Worm (Caenorhabditis elegans) whole organism, young adult: ENCODE measurements around the gene sfxn-1.1.
A peak's percentile ranks its signal among the peaks of the same experiment; 100 is the strongest.

Experiments used
- B0035.1 ChIP-seq: sonication (generic microtip); optimal IDR thresholded peaks from 2 replicates; lab custom pipeline; 2016; ENCODE audit warnings: missing genetic modification characterization, mild to moderate bottlenecking, missing compliant biosample characterization, missing genotype, missing genetic modification reagents
- B0261.1 ChIP-seq: sonication (generic microtip); optimal IDR thresholded peaks from 2 replicates; lab custom pipeline; 2016; ENCODE audit warnings: mild to moderate bottlenecking, missing genetic modification characterization, moderate library complexity, missing compliant biosample characterization
- B0336.3 ChIP-seq: fragments of 200-800 bp; sonication (Bioruptor generic); IDR thresholded peaks from 2 replicates; pipeline ENCODE4 v1.3.6; 2022; ENCODE audit warnings: missing genetic modification characterization, missing compliant biosample characterization
- D2030.7 ChIP-seq: fragments of 200-800 bp; sonication (Bioruptor generic); IDR thresholded peaks from 2 replicates; pipeline ENCODE4 v1.3.6; 2022; ENCODE audit warnings: missing genetic modification reagents, missing genetic modification characterization, missing compliant biosample characterization
- F23B12.7 ChIP-seq: sonication (generic microtip); optimal IDR thresholded peaks from 2 replicates; lab custom pipeline; 2017; ENCODE audit warnings: missing genetic modification characterization, mild to moderate bottlenecking, missing compliant biosample characterization, antibody characterized with exemption, moderate library complexity; ENCODE audit not compliant: insufficient read depth
- F37B4.10 ChIP-seq: fragments of 200-800 bp; sonication (Bioruptor generic); IDR thresholded peaks from 2 replicates; pipeline ENCODE4 v1.3.6; 2022; ENCODE audit warnings: missing genetic modification characterization, missing compliant biosample characterization
- F49E8.2 ChIP-seq: sonication (generic microtip); optimal IDR thresholded peaks from 3 replicates; lab custom pipeline; 2017; ENCODE audit warnings: missing genetic modification characterization, mild to moderate bottlenecking, missing compliant biosample characterization, antibody characterized with exemption, moderate library complexity; ENCODE audit not compliant: insufficient read depth
- F57A8.1 ChIP-seq: fragments of 200-800 bp; sonication (Bioruptor generic); optimal IDR thresholded peaks from 2 replicates; lab custom pipeline; 2018; ENCODE audit warnings: mild to moderate bottlenecking, missing genetic modification characterization, moderate library complexity, missing compliant biosample characterization
- K12H6.12 ChIP-seq: fragments of 200-800 bp; sonication (Bioruptor generic); optimal IDR thresholded peaks from 2 replicates; lab custom pipeline; 2018; ENCODE audit warnings: mild to moderate bottlenecking, missing genetic modification characterization, missing compliant biosample characterization
- Y56A3A.18 ChIP-seq: fragments of 200-800 bp; sonication (Bioruptor generic); IDR thresholded peaks from 2 replicates; pipeline ENCODE4 v1.3.6; 2022; ENCODE audit warnings: missing genetic modification reagents, missing genetic modification characterization, missing compliant biosample characterization
- Y79H2A.3 ChIP-seq: fragments of 200-800 bp; sonication (Bioruptor generic); conservative IDR thresholded peaks from 2 replicates; pipeline ENCODE4 v1.3.6; 2022; ENCODE audit warnings: missing genetic modification reagents, missing genetic modification characterization, missing compliant biosample characterization
- Y95B8A.8 ChIP-seq: fragments of 200-800 bp; sonication (Bioruptor generic); IDR thresholded peaks from 2 replicates; pipeline ENCODE4 v1.3.6; 2022; ENCODE audit warnings: missing genetic modification reagents, missing genetic modification characterization, missing compliant biosample characterization
- aptf-2 ChIP-seq: fragments of 200-800 bp; sonication (Bioruptor generic); conservative IDR thresholded peaks from 2 replicates; pipeline ENCODE4 v1.3.6; 2022; ENCODE audit warnings: missing genetic modification reagents, missing genetic modification characterization, missing compliant biosample characterization
- atf-7 ChIP-seq: sonication (generic microtip); optimal IDR thresholded peaks from 2 replicates; lab custom pipeline; 2017; ENCODE audit warnings: mild to moderate bottlenecking, missing genetic modification characterization, missing compliant biosample characterization
- athp-1 ChIP-seq: sonication (generic microtip); optimal IDR thresholded peaks from 2 replicates; lab custom pipeline; 2017; ENCODE audit warnings: mild to moderate bottlenecking, missing genetic modification characterization, missing compliant biosample characterization
- attf-3 ChIP-seq: fragments of 200-800 bp; sonication (Bioruptor generic); conservative IDR thresholded peaks from 2 replicates; pipeline ENCODE4 v1.3.6; 2022; ENCODE audit warnings: missing genetic modification reagents, missing genetic modification characterization, missing compliant biosample characterization
- attf-5 ChIP-seq: fragments of 200-800 bp; sonication (Bioruptor generic); optimal IDR thresholded peaks from 2 replicates; lab custom pipeline; 2018; ENCODE audit warnings: mild to moderate bottlenecking, missing genetic modification characterization, missing compliant biosample characterization
- bed-2 ChIP-seq: fragments of 200-800 bp; sonication (Bioruptor generic); IDR thresholded peaks from 2 replicates; pipeline ENCODE4 v1.3.6; 2022; ENCODE audit warnings: missing genetic modification reagents, missing genetic modification characterization, missing compliant biosample characterization
- ccch-3 ChIP-seq: fragments of 200-800 bp; sonication (Bioruptor generic); optimal IDR thresholded peaks from 2 replicates; lab custom pipeline; 2018; ENCODE audit warnings: mild to moderate bottlenecking, missing genetic modification characterization, missing compliant biosample characterization
- cebp-1 ChIP-seq, 2 experiments: fragments of 200-800 bp in 1 of 2; sonication (Bioruptor generic) in 1 of 2; sonication (generic microtip) in 1 of 2; IDR thresholded peaks in 1 of 2; optimal IDR thresholded peaks in 1 of 2; 2 replicates each; pipeline versions ENCODE4 v1.3.6 to Lab custom; 2017 to 2022; ENCODE audit warnings: missing compliant biosample characterization in 2 of 2, missing genetic modification characterization in 2 of 2, mild to moderate bottlenecking in 1 of 2, missing genetic modification reagents in 1 of 2, moderate library complexity in 1 of 2
- ceh-27 ChIP-seq: fragments of 200-800 bp; sonication (Bioruptor generic); optimal IDR thresholded peaks from 2 replicates; lab custom pipeline; 2018; ENCODE audit warnings: mild to moderate bottlenecking, missing genetic modification characterization, moderate library complexity, missing compliant biosample characterization
- die-1 ChIP-seq: sonication (generic microtip); optimal IDR thresholded peaks from 2 replicates; lab custom pipeline; 2016; ENCODE audit warnings: missing genotype, mild to moderate bottlenecking, missing genetic modification characterization, missing compliant biosample characterization
- dpl-1 ChIP-seq: fragments of 150-350 bp; optimal IDR thresholded peaks from 2 replicates; lab custom pipeline; 2014; ENCODE audit warnings: missing biosample characterization, missing genetic modification reagents, missing genetic modification characterization
- egrh-3 ChIP-seq: fragments of 200-800 bp; sonication (Bioruptor generic); IDR thresholded peaks from 2 replicates; pipeline ENCODE4 v1.3.6; 2022; ENCODE audit warnings: missing genetic modification reagents, missing genetic modification characterization, missing compliant biosample characterization
- ets-4 ChIP-seq: fragments of 200-800 bp; sonication (Bioruptor generic); optimal IDR thresholded peaks from 2 replicates; lab custom pipeline; 2018; ENCODE audit warnings: mild to moderate bottlenecking, missing genetic modification characterization, missing compliant biosample characterization
- hsf-1 ChIP-seq: fragments of 200-800 bp; sonication (Bioruptor generic); IDR thresholded peaks from 2 replicates; pipeline ENCODE4 v1.3.6; 2022; ENCODE audit warnings: missing genetic modification reagents, missing genetic modification characterization, missing compliant biosample characterization
- lag-1 ChIP-seq: fragments of 200-800 bp; sonication (Bioruptor generic); IDR thresholded peaks from 2 replicates; pipeline ENCODE4 v1.3.6; 2022; ENCODE audit warnings: missing genetic modification reagents, missing genetic modification characterization, missing compliant biosample characterization
- let-526 ChIP-seq: fragments of 200-800 bp; sonication (Bioruptor generic); IDR thresholded peaks from 2 replicates; pipeline ENCODE4 v1.3.6; 2022; ENCODE audit warnings: missing genetic modification reagents, missing genetic modification characterization, missing compliant biosample characterization
- let-607 ChIP-seq, 2 experiments: fragments of 200-800 bp in 1 of 2; sonication (Bioruptor generic) in 1 of 2; sonication (generic microtip) in 1 of 2; optimal IDR thresholded peaks; 2 replicates each; lab custom pipeline; 2016 to 2018; ENCODE audit warnings: mild to moderate bottlenecking in 2 of 2, missing compliant biosample characterization in 2 of 2, missing genetic modification characterization in 2 of 2, moderate library complexity in 2 of 2, missing genotype in 1 of 2
- lin-40 ChIP-seq: sonication (generic microtip); optimal IDR thresholded peaks from 2 replicates; lab custom pipeline; 2016; ENCODE audit warnings: missing genetic modification characterization, mild to moderate bottlenecking, missing compliant biosample characterization, missing genotype, missing genetic modification reagents
- madf-10 ChIP-seq: sonication (generic microtip); optimal IDR thresholded peaks from 2 replicates; lab custom pipeline; 2016; ENCODE audit warnings: mild to moderate bottlenecking, missing genetic modification characterization, missing compliant biosample characterization
- madf-6 ChIP-seq: fragments of 200-800 bp; sonication (Bioruptor generic); IDR thresholded peaks from 2 replicates; pipeline ENCODE4 v1.3.6; 2022; ENCODE audit warnings: missing genetic modification reagents, missing genetic modification characterization, missing compliant biosample characterization
- nfya-1 ChIP-seq: sonication (generic microtip); optimal IDR thresholded peaks from 2 replicates; lab custom pipeline; 2017; ENCODE audit warnings: antibody characterized with exemption, missing compliant biosample characterization, missing genetic modification characterization, borderline replicate concordance; ENCODE audit not compliant: insufficient read depth
- nhr-80 ChIP-seq: sonication (generic microtip); optimal IDR thresholded peaks from 2 replicates; lab custom pipeline; 2016; ENCODE audit warnings: missing genetic modification characterization, missing compliant biosample characterization
- rpc-1 ChIP-seq, 2 experiments: fragments of 150-350 bp in 1 of 2; sonication (generic microtip) in 1 of 2; optimal IDR thresholded peaks; 2 replicates each; lab custom pipeline; 2014 to 2018; ENCODE audit warnings: missing biosample characterization in 1 of 2, missing genetic modification characterization in 1 of 2, missing genetic modification reagents in 1 of 2, missing genotype in 1 of 2
- snpc-1.1 ChIP-seq: sonication (generic microtip); optimal IDR thresholded peaks from 2 replicates; lab custom pipeline; 2017; ENCODE audit warnings: missing genetic modification characterization, mild to moderate bottlenecking, missing compliant biosample characterization, antibody characterized with exemption, moderate library complexity, missing genotype, missing genetic modification reagents; ENCODE audit not compliant: insufficient read depth
- snpc-3.4 ChIP-seq: sonication (generic microtip); optimal IDR thresholded peaks from 2 replicates; lab custom pipeline; 2017; ENCODE audit warnings: missing genetic modification characterization, mild to moderate bottlenecking, missing compliant biosample characterization, antibody characterized with exemption, moderate library complexity, missing genotype, missing genetic modification reagents
- somi-1 ChIP-seq: fragments of 200-800 bp; sonication (Bioruptor generic); optimal IDR thresholded peaks from 2 replicates; lab custom pipeline; 2018; ENCODE audit warnings: mild to moderate bottlenecking, missing genetic modification characterization, missing compliant biosample characterization
- sptf-2 ChIP-seq: fragments of 200-800 bp; sonication (Bioruptor generic); optimal IDR thresholded peaks from 2 replicates; lab custom pipeline; 2018; ENCODE audit warnings: mild to moderate bottlenecking, missing genetic modification characterization, missing compliant biosample characterization
- tlf-1 ChIP-seq: fragments of 200-800 bp; sonication (Bioruptor generic); optimal IDR thresholded peaks from 2 replicates; lab custom pipeline; 2018; ENCODE audit warnings: mild to moderate bottlenecking, missing genetic modification characterization, missing compliant biosample characterization
- zfh-2 ChIP-seq: fragments of 200-800 bp; sonication (Bioruptor generic); conservative IDR thresholded peaks from 2 replicates; pipeline ENCODE4 v1.3.6; 2022; ENCODE audit warnings: missing genetic modification reagents, missing genetic modification characterization, missing compliant biosample characterization
- ztf-28 ChIP-seq: fragments of 200-800 bp; sonication (Bioruptor generic); IDR thresholded peaks from 2 replicates; pipeline ENCODE4 v1.3.6; 2022; ENCODE audit warnings: missing genetic modification reagents, missing genetic modification characterization, missing compliant biosample characterization
- ztf-6 ChIP-seq: fragments of 200-800 bp; sonication (Bioruptor generic); IDR thresholded peaks from 2 replicates; pipeline ENCODE4 v1.3.6; 2022; ENCODE audit warnings: missing genetic modification reagents, missing genetic modification characterization, missing compliant biosample characterization

The sfxn-1.1 gene

ce11 chrII:9518781-9519180 is at the start of gene sfxn-1.1, which contains the start of gene AH6.3:
Gene sfxn-1.1 (minus strand): TSS chrII:9518881.
Gene AH6.3 (plus strand): TSS chrII:9519055.
- TF ChIP-seq zfh-2 (no peak), let-526 (GFP tag; lab: Robert Waterston, UW) (no peak), K12H6.12 (no peak), lin-40 (tag; lab: Kevin White, UChicago) (no peak), nhr-80 (tag; lab: Kevin White, UChicago) (no peak), madf-6 (no peak)

DNA sequence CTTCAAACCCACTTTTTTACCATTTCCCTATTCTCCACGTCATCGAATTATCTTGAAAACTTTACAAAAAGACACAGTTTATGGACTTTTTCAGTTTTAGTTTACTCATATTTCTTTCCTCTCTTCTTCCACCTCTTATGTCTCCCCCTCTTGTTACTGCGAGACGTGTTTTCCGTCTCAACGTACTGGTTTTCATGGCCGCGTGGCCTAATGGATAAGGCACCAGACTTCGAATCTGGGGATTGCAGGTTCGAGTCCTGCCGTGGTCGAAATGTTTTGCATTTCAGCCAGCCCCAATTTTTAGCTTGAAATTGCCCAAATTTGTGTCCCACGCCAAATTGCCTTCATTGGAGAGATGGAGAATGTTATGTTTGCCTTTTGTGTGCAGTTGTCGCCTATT is 47.4 kb upstream of the sfxn-1.1 start:
- TF ChIP-seq B0336.3 (GFP tag; lab: Robert Waterston, UW) (peak; percentile 50; the same call in 1 of the 2 replicates), ccch-3 (GFP tag; lab: Kevin White, UChicago) (no peak), nhr-80 (tag; lab: Kevin White, UChicago) (peak; percentile 31), F57A8.1 (GFP tag; lab: Kevin White, UChicago) (peak; percentile 90), ztf-6 (GFP tag; lab: Robert Waterston, UW) (peak; percentile 16; the same call in 1 of the 2 replicates), F49E8.2 (tag; lab: Kevin White, UChicago) (peak; percentile 45), egrh-3 (GFP tag; lab: Robert Waterston, UW) (peak; percentile 29; the same call in 1 of the 2 replicates), madf-6 (peak; percentile 65), F37B4.10 (GFP tag; lab: Robert Waterston, UW) (0 out of 2 replicates have a peak, but pooled peaks have one; percentile 35), B0035.1 (tag; lab: Kevin White, UChicago) (peak; percentile 32), attf-3 (GFP tag; lab: Robert Waterston, UW) (peak; percentile 72), ceh-27 (GFP tag; lab: Kevin White, UChicago) (peak; percentile 79), attf-5 (GFP tag; lab: Kevin White, UChicago) (peak; percentile 61), tlf-1 (GFP tag; lab: Kevin White, UChicago) (peak; percentile 6), Y56A3A.18 (GFP tag; lab: Robert Waterston, UW) (peak; percentile 77; the same call in 1 of the 2 replicates), sptf-2 (GFP tag; lab: Kevin White, UChicago) (peak; percentile 12), die-1 (peak; percentile 90), Y95B8A.8 (GFP tag; lab: Robert Waterston, UW) (no peak; the same call in 1 of the 2 replicates), ets-4 (GFP tag; lab: Kevin White, UChicago) (no peak), madf-10 (tag; lab: Kevin White, UChicago) (peak; percentile 53), hsf-1 (GFP tag; lab: Robert Waterston, UW) (no peak), D2030.7 (GFP tag; lab: Robert Waterston, UW) (peak; percentile 67), aptf-2 (GFP tag; lab: Robert Waterston, UW) (0 out of 2 replicates have a peak, but pooled peaks have one; percentile 65), atf-7 (peak; percentile 54), let-607 (tag; optimal IDR thresholded peaks at IDR 0.05; lab: Kevin White, UChicago) (peak in 1 of 2 experiments; percentile 48), F23B12.7 (tag; lab: Kevin White, UChicago) (peak; percentile 84), cebp-1 (GFP tag; IDR thresholded peaks at IDR 0.05; lab: Robert Waterston, UW) (no peak), cebp-1 (tag; optimal IDR thresholded peaks at IDR 0.05; lab: Kevin White, UChicago) (peak; percentile 73), dpl-1 (GFP tag; lab: Kevin White, UChicago) (peak; percentile 0), ztf-28 (GFP tag; lab: Robert Waterston, UW) (0 out of 2 replicates have a peak, but pooled peaks have one; percentile 58), K12H6.12 (peak; percentile 52), Y79H2A.3 (GFP tag; lab: Robert Waterston, UW) (0 out of 2 replicates have a peak, but pooled peaks have one; percentile 51), snpc-1.1 (no peak), lag-1 (no peak), snpc-3.4 (tag; lab: Kevin White, UChicago) (peak; percentile 88), bed-2 (GFP tag; lab: Robert Waterston, UW) (no peak), B0261.1 (tag; lab: Kevin White, UChicago) (peak; percentile 93), rpc-1 (optimal IDR thresholded peaks at IDR 0.05; lab: Kevin White, UChicago) (peak; percentile 83), rpc-1 (tag; optimal IDR thresholded peaks at IDR 0.05; lab: Kevin White, UChicago) (peak; percentile 95), nfya-1 (tag; lab: Kevin White, UChicago) (no peak), somi-1 (GFP tag; lab: Kevin White, UChicago) (peak; percentile 65), athp-1 (tag; lab: Kevin White, UChicago) (peak; percentile 68), lin-40 (tag; lab: Kevin White, UChicago) (peak; percentile 62)
